Fruit fly (Drosophila melanogaster): ENCODE data around the gene lectin-33A.

Gene lectin-33A

dm6 chr2L:10986138-10986537, 15.7 kb upstream of the lectin-33A start:
- TF ChIP-seq bab1 (GFP tag; optimal IDR thresholded peaks at IDR 0.05) (peak; percentile 35), CG1620 (GFP tag; optimal IDR thresholded peaks at IDR 0.05) (no peak), CG7101 (tag; optimal IDR thresholded peaks at IDR 0.05) (no peak), Clk (GFP tag; optimal IDR thresholded peaks at IDR 0.05) (no peak)

DNA sequence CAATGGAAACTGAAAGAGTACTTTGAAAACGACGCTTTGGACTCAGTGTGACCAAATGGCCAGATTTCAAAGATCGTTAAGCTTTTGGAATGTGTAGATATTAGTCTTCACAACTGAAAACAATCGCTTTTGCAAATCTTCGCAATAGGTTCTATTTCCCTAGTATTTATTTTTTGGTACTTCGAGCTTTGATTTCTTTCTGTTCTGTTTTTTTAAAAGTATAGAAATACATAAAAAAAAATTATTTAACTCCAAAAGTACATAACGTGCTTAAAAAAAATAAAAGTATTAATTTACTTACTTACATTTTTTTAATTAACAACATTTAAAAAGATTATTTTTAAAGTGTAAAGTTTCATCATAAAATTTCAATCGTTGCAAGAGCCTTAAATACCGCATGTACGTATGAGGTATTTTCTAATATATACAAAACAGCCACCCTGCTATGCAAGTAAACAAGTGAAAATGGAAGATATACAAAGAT, 14.5 kb upstream of the lectin-33A start, which contains the start of the genes piwi and CG12253:
Gene piwi, minus strand, starts transcription at position 51 of the 484 bp plus-strand sequence.
Gene CG12253, plus strand, starts transcription at position 437 of the 484 bp plus-strand sequence.
- TF ChIP-seq cnc (optimal IDR thresholded peaks at IDR 0.05) (no peak), Crg-1 (GFP tag; optimal IDR thresholded peaks at IDR 0.05) (no peak), CG14711 (tag; optimal IDR thresholded peaks at IDR 0.05) (peak; percentile 39), cic (GFP tag; optimal IDR thresholded peaks at IDR 0.05) (no peak), kay (GFP tag; ENCODE audit: borderline replicate concordance) (no peak), Clk (GFP tag; optimal IDR thresholded peaks at IDR 0.05) (no peak), bab1 (GFP tag; optimal IDR thresholded peaks at IDR 0.05) (peak; percentile 71), CG1620 (GFP tag; optimal IDR thresholded peaks at IDR 0.05) (peak; percentile 17), CG12768 (GFP tag; optimal IDR thresholded peaks at IDR 0.05) (no peak), CG11617 (GFP tag; optimal IDR thresholded peaks at IDR 0.05) (peak; percentile 50), CG7045 (GFP tag; optimal IDR thresholded peaks at IDR 0.05) (no peak), CG5204 (GFP tag; optimal IDR thresholded peaks at IDR 0.05) (no peak), Hr96 (GFP tag; optimal IDR thresholded peaks at IDR 0.05) (no peak), CG7101 (tag; optimal IDR thresholded peaks at IDR 0.05) (peak; percentile 79), pad (GFP tag; optimal IDR thresholded peaks at IDR 0.05) (no peak), Mnt (GFP tag; optimal IDR thresholded peaks at IDR 0.05) (no peak), CG33017 (tag; optimal IDR thresholded peaks at IDR 0.05) (peak; percentile 74), toe (GFP tag; optimal IDR thresholded peaks at IDR 0.05) (peak; percentile 1), tj (GFP tag; optimal IDR thresholded peaks at IDR 0.05) (no peak), ovo (GFP tag; optimal IDR thresholded peaks at IDR 0.05) (no peak)

- TF ChIP-seq CG5204 (GFP tag; optimal IDR thresholded peaks at IDR 0.05), result no peak
- no peak for TF ChIP-seq tj (GFP tag; optimal IDR thresholded peaks at IDR 0.05)
- no peak for TF ChIP-seq toe (GFP tag; optimal IDR thresholded peaks at IDR 0.05)
Observed at dm6 chr2L:10988026-10988425, 13.8 kb upstream of the lectin-33A start.

DNA sequence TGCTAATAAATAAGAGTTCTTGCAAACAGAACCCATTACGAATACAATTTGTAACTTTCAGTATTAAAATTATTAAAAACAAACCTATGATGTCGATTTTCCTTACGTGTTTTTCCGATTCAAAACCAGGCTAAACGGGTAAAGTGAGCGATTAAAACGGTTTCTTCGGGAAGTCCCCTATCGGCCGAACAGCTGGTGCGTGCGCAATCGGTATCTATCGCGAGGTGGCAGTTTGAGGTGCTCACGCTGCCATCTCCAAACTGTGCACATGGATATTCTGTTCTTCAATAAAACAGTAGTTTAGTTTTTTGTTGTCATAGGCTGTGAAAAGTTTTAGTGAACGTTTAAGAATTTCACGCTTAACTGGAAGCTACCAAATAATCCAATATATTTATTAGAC, 12.7 kb upstream of the lectin-33A start, which contains the start of gene TTLL4A:
Gene TTLL4A, plus strand, starts transcription at position 240 of the 400 bp plus-strand sequence.
- TF ChIP-seq toe (GFP tag; optimal IDR thresholded peaks at IDR 0.05), result no peak
- peak; percentile 39 for TF ChIP-seq ovo (GFP tag; optimal IDR thresholded peaks at IDR 0.05)
- peak; percentile 32 for TF ChIP-seq CG1620 (GFP tag; optimal IDR thresholded peaks at IDR 0.05)
- no peak for TF ChIP-seq CG7045 (GFP tag; optimal IDR thresholded peaks at IDR 0.05)
- no peak for TF ChIP-seq tj (GFP tag; optimal IDR thresholded peaks at IDR 0.05)
- peak; percentile 2 for TF ChIP-seq CG14711 (tag; optimal IDR thresholded peaks at IDR 0.05)
- peak; percentile 38 for TF ChIP-seq kay (GFP tag; ENCODE audit: borderline replicate concordance)
- peak; percentile 50 for TF ChIP-seq bab1 (GFP tag; optimal IDR thresholded peaks at IDR 0.05)
- TF ChIP-seq pad (GFP tag; optimal IDR thresholded peaks at IDR 0.05), result peak; percentile 25
- TF ChIP-seq Mnt (GFP tag; optimal IDR thresholded peaks at IDR 0.05), result peak; percentile 92

- TF ChIP-seq Clk (GFP tag; optimal IDR thresholded peaks at IDR 0.05) (no peak), CG33017 (tag; optimal IDR thresholded peaks at IDR 0.05) (peak; percentile 78), CG11617 (GFP tag; optimal IDR thresholded peaks at IDR 0.05) (peak; percentile 81), CG5204 (GFP tag; optimal IDR thresholded peaks at IDR 0.05) (peak; percentile 57), Mnt (GFP tag; optimal IDR thresholded peaks at IDR 0.05) (peak; percentile 87), cic (GFP tag; optimal IDR thresholded peaks at IDR 0.05) (no peak), toe (GFP tag; optimal IDR thresholded peaks at IDR 0.05) (peak; percentile 53), ovo (GFP tag; optimal IDR thresholded peaks at IDR 0.05) (peak; percentile 45), CG7045 (GFP tag; optimal IDR thresholded peaks at IDR 0.05) (peak; percentile 72), CG1620 (GFP tag; optimal IDR thresholded peaks at IDR 0.05) (peak; percentile 64), CG14711 (tag; optimal IDR thresholded peaks at IDR 0.05) (peak; percentile 52), kay (GFP tag; ENCODE audit: borderline replicate concordance) (no peak), pad (GFP tag; optimal IDR thresholded peaks at IDR 0.05) (peak; percentile 53), Hr96 (GFP tag; optimal IDR thresholded peaks at IDR 0.05) (peak; percentile 49), Crg-1 (GFP tag; optimal IDR thresholded peaks at IDR 0.05) (peak; percentile 43), bab1 (GFP tag; optimal IDR thresholded peaks at IDR 0.05) (peak; percentile 85), cnc (optimal IDR thresholded peaks at IDR 0.05) (no peak), tj (GFP tag; optimal IDR thresholded peaks at IDR 0.05) (peak; percentile 52), CG7101 (tag; optimal IDR thresholded peaks at IDR 0.05) (peak; percentile 79), CG12768 (GFP tag; optimal IDR thresholded peaks at IDR 0.05) (peak; percentile 73)
Observed at dm6 chr2L:11003925-11004673, 2.2 kb downstream of the lectin-33A start, which contains the start of gene RpL9. Gene RpL9 (minus strand): TSS chr2L:11004189.

DNA sequence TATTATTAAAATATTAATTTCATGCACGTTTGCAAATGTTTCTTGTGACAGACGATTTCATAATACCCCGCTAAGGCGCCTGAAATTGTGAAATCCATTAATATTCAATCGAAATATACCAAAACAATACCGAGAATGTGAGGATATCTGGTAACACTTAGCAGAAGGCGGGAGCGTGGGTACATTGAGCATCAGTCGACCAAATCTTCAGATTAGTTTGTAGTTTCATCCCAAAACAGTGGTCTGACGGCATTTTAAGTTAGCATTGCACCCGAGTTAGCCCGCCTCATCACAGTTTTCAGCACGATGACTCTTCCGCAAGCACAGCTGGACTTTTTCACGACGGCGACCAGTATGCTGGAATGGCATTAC, 2.8 kb downstream of the lectin-33A start, which contains the start of gene Nup154:
Gene Nup154, plus strand, starts transcription at position 147 of the 372 bp plus-strand sequence.
- no peak for TF ChIP-seq toe (GFP tag; optimal IDR thresholded peaks at IDR 0.05)
- TF ChIP-seq CG11617 (GFP tag; optimal IDR thresholded peaks at IDR 0.05), result no peak
- no peak for TF ChIP-seq CG7101 (tag; optimal IDR thresholded peaks at IDR 0.05)
- TF ChIP-seq CG5204 (GFP tag; optimal IDR thresholded peaks at IDR 0.05), result no peak

Measured in whole organism, adult.